Worm (Caenorhabditis elegans): ENCODE data around the gene etc-1.

ce11 chrII:8642376-8642775, 22.3 kb upstream of the etc-1 start:
- TF ChIP-seq fkh-10 (GFP tag; optimal IDR thresholded peaks at IDR 0.05) (no peak), fos-1 (tag; optimal IDR thresholded peaks at IDR 0.05) (no peak), nfya-1 (tag; optimal IDR thresholded peaks at IDR 0.05; ENCODE audit: insufficient read depth) (no peak), aly-2 (tag; optimal IDR thresholded peaks at IDR 0.05) (no peak), nhr-77 (tag; optimal IDR thresholded peaks at IDR 0.05) (no peak), pha-4 (tag; optimal IDR thresholded peaks at IDR 0.05) (no peak), nhr-12 (tag; optimal IDR thresholded peaks at IDR 0.05) (no peak), mdl-1 (tag; optimal IDR thresholded peaks at IDR 0.05) (no peak), unc-62 (GFP tag; optimal IDR thresholded peaks at IDR 0.05) (no peak), lin-15B (tag; optimal IDR thresholded peaks at IDR 0.05) (no peak), nhr-11 (tag; optimal IDR thresholded peaks at IDR 0.05) (no peak), snpc-4 (tag; optimal IDR thresholded peaks at IDR 0.05) (no peak), lin-39 (tag; optimal IDR thresholded peaks at IDR 0.05) (no peak), fkh-2 (tag; optimal IDR thresholded peaks at IDR 0.05) (no peak)

All from whole organism, L3 larva.